Worm (Caenorhabditis elegans) whole organism, late embryonic: ENCODE data around the gene cah-1.

Experiments used
- C08G9.2 ChIP-seq: sonication (generic microtip); optimal IDR thresholded peaks from 2 replicates; lab custom pipeline; 2016; ENCODE audit warnings: mild to moderate bottlenecking, missing genetic modification characterization, moderate library complexity, missing compliant biosample characterization
- C38D4.7 ChIP-seq: fragments of 200-800 bp; sonication (Bioruptor generic); optimal IDR thresholded peaks from 2 replicates; lab custom pipeline; 2018; ENCODE audit warnings: mild to moderate bottlenecking, missing genetic modification characterization, moderate library complexity, missing compliant biosample characterization
- K09A11.1 ChIP-seq: sonication (generic microtip); optimal IDR thresholded peaks from 2 replicates; lab custom pipeline; 2017; ENCODE audit warnings: antibody characterized with exemption, mild to moderate bottlenecking, missing genetic modification characterization, missing compliant biosample characterization; ENCODE audit not compliant: insufficient read depth
- T23F11.4 ChIP-seq: fragments of 200-800 bp; sonication (Bioruptor generic); optimal IDR thresholded peaks from 2 replicates; lab custom pipeline; 2018; ENCODE audit warnings: mild to moderate bottlenecking, missing genetic modification characterization, missing compliant biosample characterization
- ahr-1 ChIP-seq: sonication (generic microtip); optimal IDR thresholded peaks from 2 replicates; lab custom pipeline; 2016; ENCODE audit warnings: missing genetic modification characterization, missing compliant biosample characterization
- ceh-19 ChIP-seq: fragments of 200-800 bp; sonication (Bioruptor generic); optimal IDR thresholded peaks from 2 replicates; lab custom pipeline; 2018; ENCODE audit warnings: mild to moderate bottlenecking, missing genetic modification characterization, missing compliant biosample characterization
- ceh-2 ChIP-seq: sonication (generic microtip); optimal IDR thresholded peaks from 2 replicates; lab custom pipeline; 2016; ENCODE audit warnings: missing genotype, missing genetic modification characterization, missing compliant biosample characterization
- ceh-24 ChIP-seq: sonication (generic microtip); optimal IDR thresholded peaks from 2 replicates; lab custom pipeline; 2016; ENCODE audit warnings: mild to moderate bottlenecking, missing genetic modification characterization, missing compliant biosample characterization
- ceh-31 ChIP-seq: sonication (generic microtip); optimal IDR thresholded peaks from 2 replicates; lab custom pipeline; 2016; ENCODE audit warnings: missing genetic modification characterization, missing compliant biosample characterization
- ceh-34 ChIP-seq: sonication (generic microtip); optimal IDR thresholded peaks from 2 replicates; lab custom pipeline; 2016; ENCODE audit warnings: mild to moderate bottlenecking, missing genetic modification characterization, missing compliant biosample characterization
- ceh-45 ChIP-seq: fragments of 200-800 bp; sonication (Bioruptor generic); IDR thresholded peaks from 2 replicates; pipeline ENCODE4 v1.3.6; 2022; ENCODE audit warnings: missing genetic modification reagents, missing genetic modification characterization, missing compliant biosample characterization
- ceh-48 ChIP-seq: sonication (generic microtip); optimal IDR thresholded peaks from 2 replicates; lab custom pipeline; 2016; ENCODE audit warnings: missing genetic modification characterization, inconsistent platforms, missing compliant biosample characterization
- ceh-9 ChIP-seq: sonication (generic microtip); optimal IDR thresholded peaks from 2 replicates; lab custom pipeline; 2016; ENCODE audit warnings: mild to moderate bottlenecking, missing genetic modification characterization, inconsistent platforms, missing compliant biosample characterization
- che-1 ChIP-seq: sonication (generic microtip); optimal IDR thresholded peaks from 2 replicates; lab custom pipeline; 2016; ENCODE audit warnings: mild to moderate bottlenecking, missing genetic modification characterization, missing compliant biosample characterization
- dmd-4 ChIP-seq: sonication (generic microtip); optimal IDR thresholded peaks from 2 replicates; lab custom pipeline; 2016; ENCODE audit warnings: borderline replicate concordance, missing genetic modification characterization, missing compliant biosample characterization
- dve-1 ChIP-seq: sonication (generic microtip); optimal IDR thresholded peaks from 2 replicates; lab custom pipeline; 2017; ENCODE audit warnings: antibody characterized with exemption, mild to moderate bottlenecking, missing genetic modification characterization, missing compliant biosample characterization
- elt-2 ChIP-seq: sonication (generic microtip); optimal IDR thresholded peaks from 2 replicates; lab custom pipeline; 2016; ENCODE audit warnings: missing genetic modification reagents, missing genetic modification characterization, missing compliant biosample characterization
- elt-4 ChIP-seq: sonication (generic microtip); optimal IDR thresholded peaks from 2 replicates; lab custom pipeline; 2016; ENCODE audit warnings: missing genetic modification characterization, missing compliant biosample characterization
- ets-4 ChIP-seq: sonication (generic microtip); optimal IDR thresholded peaks from 2 replicates; lab custom pipeline; 2016; ENCODE audit warnings: missing genetic modification characterization, missing compliant biosample characterization
- fkh-10 ChIP-seq: fragments of 150-350 bp; optimal IDR thresholded peaks from 2 replicates; lab custom pipeline; 2014; ENCODE audit warnings: missing biosample characterization, missing genetic modification reagents, missing genetic modification characterization
- fkh-6 ChIP-seq: sonication (generic microtip); optimal IDR thresholded peaks from 2 replicates; lab custom pipeline; 2016; ENCODE audit warnings: missing genetic modification characterization, missing compliant biosample characterization
- hlh-13 ChIP-seq: fragments of 200-800 bp; sonication (Bioruptor generic); optimal IDR thresholded peaks from 2 replicates; lab custom pipeline; 2018; ENCODE audit warnings: mild to moderate bottlenecking, missing genetic modification characterization, missing compliant biosample characterization
- hlh-15 ChIP-seq: sonication (generic microtip); optimal IDR thresholded peaks from 2 replicates; lab custom pipeline; 2016; ENCODE audit warnings: missing genetic modification characterization, missing compliant biosample characterization
- hlh-6 ChIP-seq: sonication (generic microtip); optimal IDR thresholded peaks from 2 replicates; lab custom pipeline; 2016; ENCODE audit warnings: missing genotype, missing genetic modification characterization, missing compliant biosample characterization
- hlh-8 ChIP-seq: sonication (generic microtip); optimal IDR thresholded peaks from 2 replicates; lab custom pipeline; 2016; ENCODE audit warnings: missing genotype, missing genetic modification characterization, missing compliant biosample characterization
- lim-6 ChIP-seq: sonication (generic microtip); optimal IDR thresholded peaks from 2 replicates; lab custom pipeline; 2016; ENCODE audit warnings: missing genetic modification characterization, missing compliant biosample characterization
- madf-2 ChIP-seq: sonication (generic microtip); optimal IDR thresholded peaks from 2 replicates; lab custom pipeline; 2017; ENCODE audit warnings: missing genetic modification characterization, missing compliant biosample characterization
- mec-3 ChIP-seq: sonication (generic microtip); optimal IDR thresholded peaks from 2 replicates; lab custom pipeline; 2016; ENCODE audit warnings: borderline replicate concordance, missing genetic modification characterization, missing compliant biosample characterization
- nfya-1 ChIP-seq: sonication (generic microtip); optimal IDR thresholded peaks from 2 replicates; lab custom pipeline; 2017; ENCODE audit warnings: missing genetic modification characterization, mild to moderate bottlenecking, missing compliant biosample characterization, antibody characterized with exemption, moderate library complexity
- nhr-11 ChIP-seq: fragments of 150-350 bp; optimal IDR thresholded peaks from 2 replicates; lab custom pipeline; 2014; ENCODE audit warnings: missing biosample characterization, missing genetic modification characterization
- npax-4 ChIP-seq: sonication (generic microtip); optimal IDR thresholded peaks from 2 replicates; lab custom pipeline; 2016; ENCODE audit warnings: missing genetic modification characterization, missing compliant biosample characterization
- odd-2 ChIP-seq: sonication (generic microtip); optimal IDR thresholded peaks from 2 replicates; lab custom pipeline; 2017; ENCODE audit warnings: antibody characterized with exemption, mild to moderate bottlenecking, missing genetic modification characterization, missing compliant biosample characterization
- pag-3 ChIP-seq: sonication (generic microtip); optimal IDR thresholded peaks from 2 replicates; lab custom pipeline; 2016; ENCODE audit warnings: missing compliant biosample characterization, missing genetic modification characterization, borderline replicate concordance
- pat-9 ChIP-seq: fragments of 200-800 bp; sonication (Bioruptor generic); optimal IDR thresholded peaks from 2 replicates; lab custom pipeline; 2018; ENCODE audit warnings: mild to moderate bottlenecking, missing genetic modification characterization, moderate library complexity, missing compliant biosample characterization
- pha-2 ChIP-seq: sonication (generic microtip); optimal IDR thresholded peaks from 2 replicates; lab custom pipeline; 2017; ENCODE audit warnings: mild to moderate bottlenecking, missing genetic modification characterization, missing compliant biosample characterization
- pha-4 ChIP-seq: fragments of 150-350 bp; optimal IDR thresholded peaks from 2 replicates; lab custom pipeline; 2018; ENCODE audit warnings: missing biosample characterization, missing genetic modification reagents, missing genetic modification characterization
- pros-1 ChIP-seq: fragments of 150-350 bp; optimal IDR thresholded peaks from 2 replicates; lab custom pipeline; 2014; ENCODE audit warnings: missing biosample characterization, missing genetic modification reagents, missing genetic modification characterization
- ref-2 ChIP-seq: sonication (generic microtip); optimal IDR thresholded peaks from 2 replicates; lab custom pipeline; 2016; ENCODE audit warnings: missing genetic modification characterization, missing compliant biosample characterization
- rnt-1 ChIP-seq: sonication (generic microtip); optimal IDR thresholded peaks from 2 replicates; lab custom pipeline; 2016; ENCODE audit warnings: missing genetic modification characterization, missing compliant biosample characterization
- sdc-2 ChIP-seq: sonication (generic microtip); optimal IDR thresholded peaks from 2 replicates; lab custom pipeline; 2016; ENCODE audit warnings: missing genotype, missing genetic modification characterization, missing compliant biosample characterization
- sox-2 ChIP-seq: fragments of 200-800 bp; sonication (Bioruptor generic); IDR thresholded peaks from 2 replicates; pipeline ENCODE4 v1.3.6; 2022; ENCODE audit warnings: missing genetic modification reagents, missing genetic modification characterization, missing compliant biosample characterization
- sox-4 ChIP-seq: sonication (generic microtip); optimal IDR thresholded peaks from 2 replicates; lab custom pipeline; 2017; ENCODE audit warnings: mild to moderate bottlenecking, missing genetic modification characterization, inconsistent platforms, missing compliant biosample characterization
- syd-9 ChIP-seq: sonication (generic microtip); optimal IDR thresholded peaks from 2 replicates; lab custom pipeline; 2016; ENCODE audit warnings: mild to moderate bottlenecking, missing genetic modification characterization, moderate library complexity, missing compliant biosample characterization
- tbx-2 ChIP-seq: sonication (generic microtip); optimal IDR thresholded peaks from 2 replicates; lab custom pipeline; 2016; ENCODE audit warnings: missing genetic modification characterization, missing compliant biosample characterization
- tbx-7 ChIP-seq: sonication (generic microtip); optimal IDR thresholded peaks from 2 replicates; lab custom pipeline; 2016; ENCODE audit warnings: missing genotype, missing genetic modification characterization, missing compliant biosample characterization
- ttx-3 ChIP-seq: sonication (generic microtip); optimal IDR thresholded peaks from 2 replicates; lab custom pipeline; 2016; ENCODE audit warnings: missing genetic modification reagents, missing genetic modification characterization, missing compliant biosample characterization
- unc-42 ChIP-seq: sonication (generic microtip); optimal IDR thresholded peaks from 2 replicates; lab custom pipeline; 2016; ENCODE audit warnings: missing genotype, missing genetic modification characterization, missing compliant biosample characterization
- unc-55 ChIP-seq: sonication (generic microtip); optimal IDR thresholded peaks from 2 replicates; lab custom pipeline; 2017; ENCODE audit warnings: missing biosample characterization, missing genetic modification reagents, missing genetic modification characterization
- unc-86 ChIP-seq: sonication (generic microtip); optimal IDR thresholded peaks from 2 replicates; lab custom pipeline; 2016; ENCODE audit warnings: missing genetic modification characterization, missing compliant biosample characterization
- zip-5 ChIP-seq: sonication (generic microtip); optimal IDR thresholded peaks from 2 replicates; lab custom pipeline; 2016; ENCODE audit warnings: missing genetic modification characterization, missing compliant biosample characterization
- ztf-16 ChIP-seq: sonication (generic microtip); optimal IDR thresholded peaks from 2 replicates; lab custom pipeline; 2017; ENCODE audit warnings: missing genetic modification characterization, missing compliant biosample characterization

cah-1 gene

DNA sequence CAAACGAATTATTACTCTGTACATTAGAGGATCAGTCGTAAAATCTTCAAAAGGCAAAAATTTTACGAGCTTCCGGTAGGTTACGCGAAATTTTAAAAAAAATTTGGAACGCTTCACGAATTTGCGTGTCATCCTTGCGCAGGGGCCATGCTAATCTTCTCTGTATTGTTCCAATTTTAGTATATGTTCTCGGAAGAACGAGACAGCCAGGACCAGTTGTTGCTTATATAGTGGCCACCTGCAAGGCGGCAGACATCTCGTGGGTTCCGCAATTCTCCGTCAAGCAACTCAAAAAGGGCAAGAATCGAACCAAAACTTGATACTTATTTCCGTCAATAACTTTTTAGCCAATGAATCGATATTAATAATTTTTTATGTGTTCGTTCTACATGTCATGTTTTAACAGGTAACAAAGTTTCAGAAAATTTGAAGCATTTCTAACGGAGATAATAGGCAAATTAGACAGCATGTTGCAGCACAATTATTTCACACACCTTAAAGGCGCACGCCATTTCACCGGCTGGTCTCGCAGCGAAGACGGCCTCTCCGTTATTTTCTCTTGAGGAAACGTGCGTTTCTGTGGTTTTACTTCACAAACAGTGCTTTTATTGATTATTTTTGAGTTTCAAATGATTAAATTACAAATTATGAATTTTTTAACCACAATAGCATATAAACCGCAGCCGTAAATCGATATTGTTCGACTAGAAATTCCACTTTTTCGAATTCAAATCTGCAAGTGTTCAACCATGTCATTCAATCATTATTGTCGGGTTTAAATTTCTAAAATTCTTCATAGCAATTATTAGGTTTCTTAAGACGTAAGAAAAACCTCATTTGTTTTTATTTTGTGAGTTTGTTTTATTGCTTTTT lies 4.5 kb downstream of the cah-1 start:
- TF ChIP-seq sox-4 (tag; lab: Kevin White, UChicago) (peak; percentile 57), rnt-1 (tag; lab: Kevin White, UChicago) (no peak), dve-1 (peak; percentile 53), C38D4.7 (peak; percentile 73), madf-2 (tag; lab: Kevin White, UChicago) (peak; percentile 58), ceh-48 (no peak), elt-4 (tag; lab: Kevin White, UChicago) (no peak), pag-3 (no peak), pha-2 (tag; lab: Kevin White, UChicago) (peak; percentile 66), lim-6 (tag; lab: Kevin White, UChicago) (peak; percentile 5), ceh-45 (GFP tag; lab: Robert Waterston, UW) (peak; percentile 71), ceh-24 (tag; lab: Kevin White, UChicago) (peak; percentile 54), nfya-1 (peak; percentile 52), ceh-19 (GFP tag; lab: Kevin White, UChicago) (peak; percentile 73), sox-2 (GFP tag; lab: Robert Waterston, UW) (peak; percentile 60), unc-86 (tag; lab: Kevin White, UChicago) (peak; percentile 57), ceh-31 (tag; lab: Kevin White, UChicago) (peak; percentile 25), che-1 (tag; lab: Kevin White, UChicago) (peak; percentile 67), ztf-16 (tag; lab: Kevin White, UChicago) (peak; percentile 51), ttx-3 (tag; lab: Kevin White, UChicago) (peak; percentile 54), ceh-9 (tag; lab: Kevin White, UChicago) (peak; percentile 14), nhr-11 (tag; lab: Kevin White, UChicago) (no peak), ceh-2 (tag; lab: Kevin White, UChicago) (peak; percentile 60), hlh-8 (tag; lab: Kevin White, UChicago) (no peak), hlh-13 (GFP tag; lab: Kevin White, UChicago) (peak; percentile 47), sdc-2 (tag; lab: Kevin White, UChicago) (peak; percentile 46), ahr-1 (peak; percentile 15), mec-3 (no peak), fkh-10 (GFP tag; lab: Kevin White, UChicago) (no peak), fkh-6 (peak; percentile 78), ets-4 (tag; lab: Kevin White, UChicago) (peak; percentile 82), hlh-6 (tag; lab: Kevin White, UChicago) (peak; percentile 69), dmd-4 (tag; lab: Kevin White, UChicago) (no peak), zip-5 (tag; lab: Kevin White, UChicago) (peak; percentile 72), T23F11.4 (GFP tag; lab: Kevin White, UChicago) (peak; percentile 28), pros-1 (no peak), odd-2 (tag; lab: Kevin White, UChicago) (no peak), unc-55 (GFP tag; lab: Kevin White, UChicago) (no peak), ceh-34 (tag; lab: Kevin White, UChicago) (peak; percentile 44), syd-9 (tag; lab: Kevin White, UChicago) (no peak), tbx-2 (peak; percentile 68), unc-42 (tag; lab: Kevin White, UChicago) (peak; percentile 61), hlh-15 (tag; lab: Kevin White, UChicago) (no peak), pat-9 (tag; lab: Kevin White, UChicago) (peak; percentile 44), ref-2 (peak; percentile 75), pha-4 (tag; lab: Kevin White, UChicago) (no peak), C08G9.2 (peak; percentile 39), K09A11.1 (tag; lab: Kevin White, UChicago) (no peak), npax-4 (peak; percentile 29), tbx-7 (tag; lab: Kevin White, UChicago) (peak; percentile 26), elt-2 (peak; percentile 76)
